Worm (Caenorhabditis elegans) whole organism, early embryonic: Measurements from ENCODE around the gene Y38H6C.13.

ENCODE experiments used
- B0310.2 ChIP-seq: sonication (generic microtip); optimal IDR thresholded peaks from 2 replicates; lab custom pipeline; 2016; ENCODE audit warnings: mild to moderate bottlenecking, missing genetic modification characterization, missing compliant biosample characterization
- aly-1 ChIP-seq: sonication (generic microtip); optimal IDR thresholded peaks from 2 replicates; lab custom pipeline; 2016; ENCODE audit warnings: missing genetic modification characterization, missing compliant biosample characterization
- ama-1 ChIP-seq: fragments of 150-350 bp; optimal IDR thresholded peaks from 2 replicates; lab custom pipeline; 2014
- ceh-13 ChIP-seq: fragments of 200-800 bp; sonication (Bioruptor generic); optimal IDR thresholded peaks from 2 replicates; lab custom pipeline; 2018; ENCODE audit warnings: mild to moderate bottlenecking, missing genetic modification characterization, missing compliant biosample characterization
- ets-7 ChIP-seq: sonication (generic microtip); optimal IDR thresholded peaks from 2 replicates; lab custom pipeline; 2016; ENCODE audit warnings: missing genotype, missing genetic modification characterization, missing compliant biosample characterization
- flt-1 ChIP-seq: fragments of 200-800 bp; sonication (Bioruptor generic); IDR thresholded peaks from 2 replicates; pipeline ENCODE4 v1.3.6; 2022; ENCODE audit warnings: missing genetic modification characterization, missing compliant biosample characterization
- hmbx-1 ChIP-seq: sonication (generic microtip); optimal IDR thresholded peaks from 2 replicates; lab custom pipeline; 2016; ENCODE audit warnings: mild to moderate bottlenecking, missing genetic modification characterization, missing compliant biosample characterization
- hmg-4 ChIP-seq: fragments of 200-800 bp; sonication (Bioruptor generic); optimal IDR thresholded peaks from 2 replicates; lab custom pipeline; 2018; ENCODE audit warnings: mild to moderate bottlenecking, missing genetic modification characterization, missing compliant biosample characterization
- hnd-1 ChIP-seq: sonication (generic microtip); optimal IDR thresholded peaks from 2 replicates; lab custom pipeline; 2016; ENCODE audit warnings: missing genetic modification characterization, missing compliant biosample characterization
- pes-1 ChIP-seq: fragments of 200-800 bp; sonication (Bioruptor generic); IDR thresholded peaks from 2 replicates; pipeline ENCODE4 v1.3.6; 2022; ENCODE audit warnings: missing genetic modification reagents, missing genetic modification characterization, missing compliant biosample characterization
- scrt-1 ChIP-seq: fragments of 200-800 bp; sonication (Bioruptor generic); IDR thresholded peaks from 2 replicates; pipeline ENCODE4 v1.3.6; 2022; ENCODE audit warnings: missing genetic modification characterization, missing compliant biosample characterization
- tbx-37 ChIP-seq: fragments of 200-800 bp; sonication (Bioruptor generic); conservative IDR thresholded peaks from 2 replicates; pipeline ENCODE4 v1.3.6; 2022; ENCODE audit warnings: missing genetic modification reagents, missing genetic modification characterization, missing compliant biosample characterization

DNA sequence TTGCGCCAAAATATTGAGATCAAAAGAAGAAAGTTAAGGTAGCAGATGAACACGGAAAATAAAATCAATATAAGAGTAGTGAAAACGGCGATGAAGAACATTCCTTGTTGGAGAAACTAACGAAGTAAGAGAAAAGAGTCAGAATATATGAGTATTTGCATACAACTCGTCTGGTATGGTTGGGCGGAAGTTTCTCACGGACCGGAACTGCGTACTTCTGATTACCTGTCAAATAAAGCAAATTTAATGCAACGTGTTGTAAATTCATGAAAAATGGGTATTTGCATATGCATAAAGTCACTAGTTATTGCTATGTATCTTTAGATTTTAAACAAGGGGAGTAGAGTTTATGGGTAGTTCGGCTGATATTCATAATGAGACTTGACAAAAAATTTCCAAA lies 38.5 kb upstream of the Y38H6C.13 start, which contains the start of gene srbc-78:
- TF ChIP-seq aly-1 (no peak), hmg-4 (GFP tag; lab: Kevin White, UChicago) (no peak), ama-1 (no peak), pes-1 (GFP tag; lab: Robert Waterston, UW) (no peak), ets-7 (no peak), flt-1 (GFP tag; lab: Robert Waterston, UW) (no peak), hmbx-1 (tag; lab: Kevin White, UChicago) (no peak), scrt-1 (no peak), ceh-13 (GFP tag; lab: Kevin White, UChicago) (no peak), B0310.2 (tag; lab: Kevin White, UChicago) (no peak), tbx-37 (GFP tag; lab: Robert Waterston, UW) (no peak), hnd-1 (tag; lab: Kevin White, UChicago) (no peak)
